Fruit fly (Drosophila melanogaster) whole organism, embryonic: ENCODE results near the gene Gr64b.

Experiments used
- Asciz ChIP-seq: fragments of 200-800 bp; sonication (Bioruptor generic); optimal IDR thresholded peaks from 2 replicates; lab custom pipeline; 2017; ENCODE audit warnings: missing biosample characterization, mild to moderate bottlenecking, missing genetic modification characterization, missing genetic modification reagents
- CG10147 ChIP-seq: fragments of 200-800 bp; sonication (Bioruptor generic); optimal IDR thresholded peaks from 2 replicates; lab custom pipeline; 2019; ENCODE audit warnings: missing biosample characterization, mild to moderate bottlenecking, missing genetic modification characterization, moderate library complexity
- CG10267 ChIP-seq: fragments of 200-800 bp; sonication (Bioruptor generic); optimal IDR thresholded peaks from 2 replicates; lab custom pipeline; 2018; ENCODE audit warnings: missing biosample characterization, mild to moderate bottlenecking, missing genetic modification characterization, moderate library complexity
- CG10979 ChIP-seq: fragments of 200-800 bp; sonication (Bioruptor generic); optimal IDR thresholded peaks from 2 replicates; lab custom pipeline; 2018; ENCODE audit warnings: missing biosample characterization, mild to moderate bottlenecking, missing genetic modification characterization, moderate library complexity
- CG11085 ChIP-seq: fragments of 200-800 bp; sonication (Bioruptor generic); IDR thresholded peaks from 2 replicates; pipeline ENCODE4 v1.3.6; 2022; ENCODE audit warnings: missing biosample characterization, missing genetic modification characterization
- CG12236 ChIP-seq: fragments of 200-800 bp; sonication (Bioruptor generic); optimal IDR thresholded peaks from 2 replicates; lab custom pipeline; 2016; ENCODE audit warnings: missing biosample characterization, missing genetic modification characterization
- CG12391 ChIP-seq: fragments of 200-800 bp; sonication (Bioruptor generic); optimal IDR thresholded peaks from 3 replicates; lab custom pipeline; 2018; ENCODE audit warnings: missing biosample characterization, mild to moderate bottlenecking, missing genetic modification characterization, moderate library complexity
- CG13424 ChIP-seq: fragments of 200-800 bp; sonication (Bioruptor generic); optimal IDR thresholded peaks from 2 replicates; lab custom pipeline; 2019; ENCODE audit warnings: missing biosample characterization, mild to moderate bottlenecking, missing genetic modification characterization, moderate library complexity
- CG15514 ChIP-seq: fragments of 200-800 bp; sonication (Bioruptor generic); optimal IDR thresholded peaks from 3 replicates; lab custom pipeline; 2017; ENCODE audit warnings: missing biosample characterization, missing genetic modification characterization, mild to moderate bottlenecking, moderate library complexity, missing genetic modification reagents
- CG17359 ChIP-seq: fragments of 200-800 bp; sonication (Bioruptor generic); optimal IDR thresholded peaks from 3 replicates; lab custom pipeline; 2018; ENCODE audit warnings: missing biosample characterization, mild to moderate bottlenecking, missing genetic modification characterization, moderate library complexity
- CG17361 ChIP-seq: fragments of 200-800 bp; sonication (Bioruptor generic); IDR thresholded peaks from 3 replicates; pipeline ENCODE4 v1.3.6; 2022; ENCODE audit warnings: missing biosample characterization, missing genetic modification characterization
- CG18476 ChIP-seq: fragments of 200-800 bp; sonication (Bioruptor generic); optimal IDR thresholded peaks from 2 replicates; lab custom pipeline; 2016; ENCODE audit warnings: missing biosample characterization, mild to moderate bottlenecking, missing genetic modification characterization
- CG2120 ChIP-seq: fragments of 200-800 bp; sonication (Bioruptor generic); optimal IDR thresholded peaks from 3 replicates; lab custom pipeline; 2016; ENCODE audit warnings: missing biosample characterization, missing genetic modification characterization
- CG31224 ChIP-seq: fragments of 200-800 bp; sonication (Bioruptor generic); IDR thresholded peaks from 2 replicates; pipeline ENCODE4 v1.3.6; 2022; ENCODE audit warnings: missing biosample characterization, missing genetic modification characterization
- CG4820 ChIP-seq: fragments of 200-800 bp; sonication (Bioruptor generic); optimal IDR thresholded peaks from 3 replicates; lab custom pipeline; 2016; ENCODE audit warnings: missing biosample characterization, missing genetic modification characterization
- CG6683 ChIP-seq: fragments of 200-800 bp; sonication (Bioruptor generic); optimal IDR thresholded peaks from 2 replicates; lab custom pipeline; 2017; ENCODE audit warnings: missing biosample characterization, mild to moderate bottlenecking, missing genetic modification characterization, missing genetic modification reagents
- CG7556 ChIP-seq: fragments of 200-800 bp; sonication (Bioruptor generic); optimal IDR thresholded peaks from 2 replicates; lab custom pipeline; 2017; ENCODE audit warnings: missing biosample characterization, mild to moderate bottlenecking, missing genetic modification characterization
- CG7839 ChIP-seq: fragments of 200-800 bp; sonication (Bioruptor generic); optimal IDR thresholded peaks from 3 replicates; lab custom pipeline; 2018; ENCODE audit warnings: missing biosample characterization, mild to moderate bottlenecking, missing genetic modification characterization, moderate library complexity
- CG9727 ChIP-seq: fragments of 200-800 bp; sonication (Bioruptor generic); optimal IDR thresholded peaks from 3 replicates; lab custom pipeline; 2017; ENCODE audit warnings: missing biosample characterization, mild to moderate bottlenecking, missing genetic modification characterization
- D19A ChIP-seq: fragments of 200-800 bp; optimal IDR thresholded peaks from 3 replicates; lab custom pipeline; 2019; ENCODE audit warnings: missing biosample characterization, mild to moderate bottlenecking, missing genetic modification characterization, moderate library complexity
- E2f1 ChIP-seq: fragments of 200-800 bp; sonication (Bioruptor generic); IDR thresholded peaks from 2 replicates; pipeline ENCODE4 v1.3.6; 2022; ENCODE audit warnings: missing biosample characterization, missing genetic modification characterization
- Eip74EF ChIP-seq, 2 experiments: fragments of 200-800 bp in 1 of 2; fragments of >200 bp in 1 of 2; sonication (Bioruptor generic) in 1 of 2; optimal IDR thresholded peaks; 2 replicates each; lab custom pipeline; 2017 to 2019; ENCODE audit warnings: missing biosample characterization in 2 of 2, missing genetic modification characterization in 2 of 2, mild to moderate bottlenecking in 1 of 2, moderate library complexity in 1 of 2
- Fer1 ChIP-seq: fragments of 200-800 bp; sonication (Bioruptor generic); optimal IDR thresholded peaks from 2 replicates; lab custom pipeline; 2017; ENCODE audit warnings: missing biosample characterization, mild to moderate bottlenecking, missing genetic modification characterization
- HHEX ChIP-seq: fragments of 200-800 bp; sonication (Bioruptor generic); optimal IDR thresholded peaks from 3 replicates; lab custom pipeline; 2017; ENCODE audit warnings: missing biosample characterization, mild to moderate bottlenecking, missing genetic modification characterization, missing genetic modification reagents
- HLH3B ChIP-seq: fragments of 200-800 bp; sonication (Bioruptor generic); IDR thresholded peaks from 2 replicates; pipeline ENCODE4 v1.3.6; 2022; ENCODE audit warnings: missing biosample characterization, missing genetic modification characterization
- HLH4C ChIP-seq: fragments of 200-800 bp; sonication (Bioruptor generic); IDR thresholded peaks from 3 replicates; pipeline ENCODE4 v1.3.6; 2022; ENCODE audit warnings: missing biosample characterization, missing genetic modification characterization; ENCODE audit not compliant: partially characterized antibody
- Hand ChIP-seq: fragments of 200-800 bp; sonication (Bioruptor generic); optimal IDR thresholded peaks from 2 replicates; lab custom pipeline; 2017; ENCODE audit warnings: mild to moderate bottlenecking, missing biosample characterization, missing genetic modification reagents, missing genetic modification characterization
- Hmr ChIP-seq: fragments of 200-800 bp; sonication (Bioruptor generic); optimal IDR thresholded peaks from 3 replicates; lab custom pipeline; 2017; ENCODE audit warnings: mild to moderate bottlenecking, missing biosample characterization, missing genetic modification reagents, missing genetic modification characterization
- Med ChIP-seq: fragments of 200-800 bp; sonication (Bioruptor generic); peaks from one replicate; lab custom pipeline; 2016; ENCODE audit warnings: missing biosample characterization, missing genetic modification characterization, mild to moderate bottlenecking, inconsistent platforms, moderate library complexity
- Opbp ChIP-seq: fragments of 200-800 bp; sonication (Bioruptor generic); IDR thresholded peaks from 3 replicates; pipeline ENCODE4 v1.3.6; 2022; ENCODE audit warnings: missing biosample characterization, missing genetic modification characterization; ENCODE audit not compliant: partially characterized antibody
- Xrp1 ChIP-seq: fragments of 200-800 bp; sonication (Bioruptor generic); IDR thresholded peaks from 2 replicates; pipeline ENCODE4 v1.3.6; 2022; ENCODE audit warnings: missing biosample characterization, missing genetic modification characterization
- amos ChIP-seq: fragments of 200-800 bp; sonication (Bioruptor generic); IDR thresholded peaks from 2 replicates; pipeline ENCODE4 v1.3.6; 2022; ENCODE audit warnings: missing biosample characterization, missing genetic modification characterization; ENCODE audit not compliant: partially characterized antibody
- bcd ChIP-seq: fragments of 200-800 bp; sonication (Bioruptor generic); optimal IDR thresholded peaks from 2 replicates; lab custom pipeline; 2017; ENCODE audit warnings: missing biosample characterization, mild to moderate bottlenecking, missing genetic modification characterization
- ci ChIP-seq: fragments of 200-800 bp; sonication (Bioruptor generic); IDR thresholded peaks from 3 replicates; pipeline ENCODE4 v1.3.6; 2022; ENCODE audit warnings: missing biosample characterization, missing genetic modification characterization
- cwo ChIP-seq: fragments of 200-800 bp; sonication (Bioruptor generic); optimal IDR thresholded peaks from 3 replicates; lab custom pipeline; 2017; ENCODE audit warnings: missing biosample characterization, missing genetic modification characterization, mild to moderate bottlenecking, moderate library complexity, missing genetic modification reagents
- dati ChIP-seq: fragments of 200-800 bp; sonication (Bioruptor generic); IDR thresholded peaks from 2 replicates; pipeline ENCODE4 v1.3.6; 2022; ENCODE audit warnings: missing biosample characterization, missing genetic modification characterization
- dmrt99B ChIP-seq: fragments of 200-800 bp; sonication (Bioruptor generic); optimal IDR thresholded peaks from 2 replicates; lab custom pipeline; 2018; ENCODE audit warnings: missing biosample characterization, mild to moderate bottlenecking, missing genetic modification characterization, moderate library complexity
- gem ChIP-seq: fragments of 200-800 bp; sonication (Bioruptor generic); optimal IDR thresholded peaks from 2 replicates; lab custom pipeline; 2019; ENCODE audit warnings: missing biosample characterization, mild to moderate bottlenecking, missing genetic modification characterization, moderate library complexity
- grau ChIP-seq: fragments of 200-800 bp; optimal IDR thresholded peaks from 3 replicates; lab custom pipeline; 2019; ENCODE audit warnings: missing biosample characterization, mild to moderate bottlenecking, missing genetic modification characterization, moderate library complexity
- jing ChIP-seq: fragments of 200-800 bp; sonication (Bioruptor generic); optimal IDR thresholded peaks from 2 replicates; lab custom pipeline; 2018; ENCODE audit warnings: missing biosample characterization, mild to moderate bottlenecking, missing genetic modification characterization
- kah ChIP-seq: fragments of 200-800 bp; sonication (Bioruptor generic); optimal IDR thresholded peaks from 2 replicates; lab custom pipeline; 2018; ENCODE audit warnings: missing biosample characterization, mild to moderate bottlenecking, missing genetic modification characterization
- lab ChIP-seq: fragments of 200-800 bp; sonication (Bioruptor generic); optimal IDR thresholded peaks from 3 replicates; lab custom pipeline; 2017; ENCODE audit warnings: missing biosample characterization, missing genetic modification characterization, mild to moderate bottlenecking, moderate library complexity, missing genetic modification reagents
- nmo ChIP-seq: fragments of 200-800 bp; sonication (Bioruptor generic); optimal IDR thresholded peaks from 2 replicates; lab custom pipeline; 2018; ENCODE audit warnings: missing biosample characterization, mild to moderate bottlenecking, missing genetic modification characterization, moderate library complexity
- phol ChIP-seq: fragments of 200-800 bp; sonication (Bioruptor generic); optimal IDR thresholded peaks from 3 replicates; lab custom pipeline; 2018; ENCODE audit warnings: missing biosample characterization, mild to moderate bottlenecking, missing genetic modification characterization, moderate library complexity
- rib ChIP-seq: fragments of 200-800 bp; sonication (Bioruptor generic); IDR thresholded peaks from 2 replicates; pipeline ENCODE4 v1.3.6; 2022; ENCODE audit warnings: missing biosample characterization, missing genetic modification characterization
- scrt ChIP-seq: fragments of 200-800 bp; sonication (Bioruptor generic); optimal IDR thresholded peaks from 2 replicates; lab custom pipeline; 2018; ENCODE audit warnings: missing biosample characterization, mild to moderate bottlenecking, missing genetic modification characterization, moderate library complexity
- sens-2 ChIP-seq: fragments of 200-800 bp; sonication (Bioruptor generic); IDR thresholded peaks from 2 replicates; pipeline ENCODE4 v1.3.6; 2022; ENCODE audit warnings: missing biosample characterization, missing genetic modification characterization
- tx ChIP-seq: fragments of 200-800 bp; sonication (Bioruptor generic); optimal IDR thresholded peaks from 2 replicates; lab custom pipeline; 2016; ENCODE audit warnings: missing biosample characterization, missing genetic modification characterization
- unpg ChIP-seq: fragments of 200-800 bp; sonication (Bioruptor generic); optimal IDR thresholded peaks from 3 replicates; lab custom pipeline; 2018; ENCODE audit warnings: missing biosample characterization, mild to moderate bottlenecking, missing genetic modification characterization, moderate library complexity

Gr64b gene

dm6 chr3L:4010122-4010521 lies 18.3 kb upstream of the Gr64b start (continued):
- TF ChIP-seq amos (no peak), CG4820 (GFP tag; lab: Kevin White, UChicago) (no peak), Hmr (GFP tag; lab: Kevin White, UChicago) (peak; percentile 47), gem (tag; lab: Kevin White, UChicago) (peak; percentile 51), scrt (peak; percentile 70), CG13424 (tag; lab: Kevin White, UChicago) (peak; percentile 17), phol (tag; lab: Kevin White, UChicago) (peak; percentile 30), dmrt99B (tag; lab: Kevin White, UChicago) (peak; percentile 53), CG7839 (peak; percentile 38), HLH4C (GFP tag; lab: Robert Waterston, UW) (no peak), grau (tag; lab: Kevin White, UChicago) (peak; percentile 38), rib (GFP tag; lab: Robert Waterston, UW) (no peak), CG9727 (GFP tag; lab: Kevin White, UChicago) (peak; percentile 30), dati (GFP tag; lab: Robert Waterston, UW) (no peak), D19A (tag; lab: Kevin White, UChicago) (peak; percentile 12), tx (no peak), CG2120 (GFP tag; lab: Kevin White, UChicago) (peak; percentile 21), CG17361 (peak; percentile 39; the same call in 1 of the 3 replicates), bcd (GFP tag; lab: Kevin White, UChicago) (peak; percentile 4), unpg (GFP tag; lab: Kevin White, UChicago) (peak; percentile 1), CG11085 (no peak), Xrp1 (GFP tag; lab: Robert Waterston, UW) (peak; percentile 11; the same call in 1 of the 2 replicates), ci (GFP tag; lab: Robert Waterston, UW) (no peak), Fer1 (peak; percentile 38), CG10267 (tag; lab: Kevin White, UChicago) (peak; percentile 22), CG12236 (GFP tag; lab: Kevin White, UChicago) (no peak), cwo (GFP tag; lab: Kevin White, UChicago) (peak; percentile 32), Med (GFP tag; lab: Kevin White, UChicago) (peak; percentile 12), CG17359 (tag; lab: Kevin White, UChicago) (peak; percentile 14), CG10147 (peak; percentile 21), sens-2 (GFP tag; lab: Robert Waterston, UW) (no peak), CG18476 (GFP tag; lab: Kevin White, UChicago) (peak; percentile 6), CG7556 (GFP tag; lab: Kevin White, UChicago) (peak; percentile 63), nmo (GFP tag; lab: Kevin White, UChicago) (peak; percentile 12), HHEX (peak; percentile 24), Hand (GFP tag; lab: Kevin White, UChicago) (peak; percentile 44), CG15514 (GFP tag; lab: Kevin White, UChicago) (peak; percentile 15), Opbp (no peak), Asciz (GFP tag; lab: Kevin White, UChicago) (peak; percentile 17), CG6683 (GFP tag; lab: Kevin White, UChicago) (no peak), CG31224 (GFP tag; lab: Robert Waterston, UW) (no peak), CG10979 (tag; lab: Kevin White, UChicago) (peak; percentile 7), E2f1 (GFP tag; lab: Robert Waterston, UW) (no peak), kah (GFP tag; lab: Kevin White, UChicago) (no peak), Eip74EF (GFP tag; optimal IDR thresholded peaks at IDR 0.05; lab: Kevin White, UChicago) (peak in 1 of 2 experiments; percentile 2), CG12391 (tag; lab: Kevin White, UChicago) (no peak), HLH3B (GFP tag; lab: Robert Waterston, UW) (no peak), jing (no peak), lab (peak; percentile 44)
